In genomic region chrX:20492672-20493071, dm6 we compare ENCODE assay signal across 2 fruit fly cellular contexts.
TF ChIP-seq lines count a peak whose summit lies in the region.

No protein-coding gene starts in this region.

- no peak for TF ChIP-seq CTCF in whole organism, embryonic (GFP tag; optimal IDR thresholded peaks at IDR 0.05; lab: Kevin White, UChicago)

TF ChIP-seq in whole organism, adult, 20 proteins besides CTCF, POLR2A, EP300 and RAD21:
- peak; percentile 41 for TF ChIP-seq Mnt (GFP tag; optimal IDR thresholded peaks at IDR 0.05; lab: Kevin White, UChicago)
- TF ChIP-seq CG7101 (tag; optimal IDR thresholded peaks at IDR 0.05; lab: Kevin White, UChicago): peak; percentile 47
- TF ChIP-seq pad (GFP tag; optimal IDR thresholded peaks at IDR 0.05; lab: Kevin White, UChicago): peak; percentile 22
- TF ChIP-seq CG11617 (GFP tag; optimal IDR thresholded peaks at IDR 0.05; lab: Kevin White, UChicago): no peak
- TF ChIP-seq Crg-1 (GFP tag; optimal IDR thresholded peaks at IDR 0.05; lab: Kevin White, UChicago): peak; percentile 29
- TF ChIP-seq CG12768 (GFP tag; optimal IDR thresholded peaks at IDR 0.05; lab: Kevin White, UChicago): no peak
- TF ChIP-seq CG1620 (GFP tag; optimal IDR thresholded peaks at IDR 0.05; lab: Kevin White, UChicago): no peak
- TF ChIP-seq CG7045 (GFP tag; optimal IDR thresholded peaks at IDR 0.05; lab: Kevin White, UChicago): no peak
- TF ChIP-seq tj (GFP tag; optimal IDR thresholded peaks at IDR 0.05; lab: Kevin White, UChicago): no peak
- TF ChIP-seq cic (GFP tag; optimal IDR thresholded peaks at IDR 0.05; lab: Kevin White, UChicago): peak; percentile 79
- no peak for TF ChIP-seq cnc (optimal IDR thresholded peaks at IDR 0.05; lab: Kevin White, UChicago)
- TF ChIP-seq CG33017 (tag; optimal IDR thresholded peaks at IDR 0.05; lab: Kevin White, UChicago): no peak
- TF ChIP-seq Clk (GFP tag; optimal IDR thresholded peaks at IDR 0.05; lab: Kevin White, UChicago): no peak

TF ChIP-seq in whole organism, embryonic, 481 proteins besides CTCF, POLR2A, EP300 and RAD21:
- TF ChIP-seq grn (GFP tag; optimal IDR thresholded peaks at IDR 0.05; lab: Kevin White, UChicago) (peak; percentile 79), sug (tag; optimal IDR thresholded peaks at IDR 0.05; lab: Kevin White, UChicago) (peak; percentile 54), scrt (GFP tag; optimal IDR thresholded peaks at IDR 0.05; lab: Kevin White, UChicago) (no peak), mirr (GFP tag; optimal IDR thresholded peaks at IDR 0.05; lab: Kevin White, UChicago) (peak; percentile 59), lab (GFP tag; optimal IDR thresholded peaks at IDR 0.05; lab: Kevin White, UChicago) (peak; percentile 13), Pdp1 (GFP tag; optimal IDR thresholded peaks at IDR 0.05; lab: Kevin White, UChicago) (peak in 1 of 2 experiments; percentile 13), CG1647 (GFP tag; optimal IDR thresholded peaks at IDR 0.05; lab: Kevin White, UChicago) (no peak), exex (tag; optimal IDR thresholded peaks at IDR 0.05; lab: Kevin White, UChicago) (peak; percentile 79), ara (GFP tag; IDR thresholded peaks at IDR 0.05; lab: Robert Waterston, UW) (no peak), caup (GFP tag; optimal IDR thresholded peaks at IDR 0.05; lab: Kevin White, UChicago; ENCODE audit: severe bottlenecking) (peak; percentile 23), eyg (GFP tag; optimal IDR thresholded peaks at IDR 0.05; lab: Kevin White, UChicago) (no peak), CG34376 (GFP tag; optimal IDR thresholded peaks at IDR 0.05; lab: Kevin White, UChicago) (peak; percentile 5)
